Worm (Caenorhabditis elegans) whole organism, early embryonic: ENCODE results near the gene pygo-1.

Experiments
- B0310.2 ChIP-seq: sonication (generic microtip); optimal IDR thresholded peaks from 2 replicates; lab custom pipeline; 2016; ENCODE audit warnings: mild to moderate bottlenecking, missing genetic modification characterization, missing compliant biosample characterization
- aly-1 ChIP-seq: sonication (generic microtip); optimal IDR thresholded peaks from 2 replicates; lab custom pipeline; 2016; ENCODE audit warnings: missing genetic modification characterization, missing compliant biosample characterization
- ama-1 ChIP-seq: fragments of 150-350 bp; optimal IDR thresholded peaks from 2 replicates; lab custom pipeline; 2014
- ceh-13 ChIP-seq: fragments of 200-800 bp; sonication (Bioruptor generic); optimal IDR thresholded peaks from 2 replicates; lab custom pipeline; 2018; ENCODE audit warnings: mild to moderate bottlenecking, missing genetic modification characterization, missing compliant biosample characterization
- ceh-36 ChIP-seq: sonication (generic microtip); optimal IDR thresholded peaks from 2 replicates; lab custom pipeline; 2016; ENCODE audit warnings: missing genetic modification characterization, inconsistent platforms, missing compliant biosample characterization
- ets-7 ChIP-seq: sonication (generic microtip); optimal IDR thresholded peaks from 2 replicates; lab custom pipeline; 2016; ENCODE audit warnings: missing genotype, missing genetic modification characterization, missing compliant biosample characterization
- flt-1 ChIP-seq: fragments of 200-800 bp; sonication (Bioruptor generic); IDR thresholded peaks from 2 replicates; pipeline ENCODE4 v1.3.6; 2022; ENCODE audit warnings: missing genetic modification characterization, missing compliant biosample characterization
- hmg-4 ChIP-seq: fragments of 200-800 bp; sonication (Bioruptor generic); optimal IDR thresholded peaks from 2 replicates; lab custom pipeline; 2018; ENCODE audit warnings: mild to moderate bottlenecking, missing genetic modification characterization, missing compliant biosample characterization
- hnd-1 ChIP-seq: sonication (generic microtip); optimal IDR thresholded peaks from 2 replicates; lab custom pipeline; 2016; ENCODE audit warnings: missing genetic modification characterization, missing compliant biosample characterization
- pes-1 ChIP-seq: fragments of 200-800 bp; sonication (Bioruptor generic); IDR thresholded peaks from 2 replicates; pipeline ENCODE4 v1.3.6; 2022; ENCODE audit warnings: missing genetic modification reagents, missing genetic modification characterization, missing compliant biosample characterization
- scrt-1 ChIP-seq: fragments of 200-800 bp; sonication (Bioruptor generic); IDR thresholded peaks from 2 replicates; pipeline ENCODE4 v1.3.6; 2022; ENCODE audit warnings: missing genetic modification characterization, missing compliant biosample characterization
- tbx-11 ChIP-seq: fragments of 200-800 bp; sonication (Bioruptor generic); IDR thresholded peaks from 2 replicates; pipeline ENCODE4 v1.3.6; 2022; ENCODE audit warnings: missing genetic modification characterization, missing compliant biosample characterization
- tbx-37 ChIP-seq: fragments of 200-800 bp; sonication (Bioruptor generic); conservative IDR thresholded peaks from 2 replicates; pipeline ENCODE4 v1.3.6; 2022; ENCODE audit warnings: missing genetic modification reagents, missing genetic modification characterization, missing compliant biosample characterization
- tra-4 ChIP-seq: sonication (generic microtip); optimal IDR thresholded peaks from 2 replicates; lab custom pipeline; 2017; ENCODE audit warnings: missing genetic modification characterization, missing compliant biosample characterization

ce11 chrIV:5134798-5135197 is 51.7 kb downstream of the pygo-1 start:
- TF ChIP-seq B0310.2 (tag; lab: Kevin White, UChicago) (no peak), scrt-1 (no peak), ama-1 (lab: Kevin White, UChicago) (no peak), ets-7 (no peak), hnd-1 (tag; lab: Kevin White, UChicago) (no peak), aly-1 (no peak), tbx-37 (GFP tag; lab: Robert Waterston, UW) (no peak), flt-1 (GFP tag; lab: Robert Waterston, UW) (no peak), pes-1 (no peak), tra-4 (tag; lab: Kevin White, UChicago) (no peak), ceh-36 (no peak), ceh-13 (no peak), hmg-4 (GFP tag; lab: Kevin White, UChicago) (no peak), tbx-11 (GFP tag; lab: Robert Waterston, UW) (no peak)
